Worm (Caenorhabditis elegans): ENCODE results near the gene C01G12.7.

C01G12.7 gene

DNA sequence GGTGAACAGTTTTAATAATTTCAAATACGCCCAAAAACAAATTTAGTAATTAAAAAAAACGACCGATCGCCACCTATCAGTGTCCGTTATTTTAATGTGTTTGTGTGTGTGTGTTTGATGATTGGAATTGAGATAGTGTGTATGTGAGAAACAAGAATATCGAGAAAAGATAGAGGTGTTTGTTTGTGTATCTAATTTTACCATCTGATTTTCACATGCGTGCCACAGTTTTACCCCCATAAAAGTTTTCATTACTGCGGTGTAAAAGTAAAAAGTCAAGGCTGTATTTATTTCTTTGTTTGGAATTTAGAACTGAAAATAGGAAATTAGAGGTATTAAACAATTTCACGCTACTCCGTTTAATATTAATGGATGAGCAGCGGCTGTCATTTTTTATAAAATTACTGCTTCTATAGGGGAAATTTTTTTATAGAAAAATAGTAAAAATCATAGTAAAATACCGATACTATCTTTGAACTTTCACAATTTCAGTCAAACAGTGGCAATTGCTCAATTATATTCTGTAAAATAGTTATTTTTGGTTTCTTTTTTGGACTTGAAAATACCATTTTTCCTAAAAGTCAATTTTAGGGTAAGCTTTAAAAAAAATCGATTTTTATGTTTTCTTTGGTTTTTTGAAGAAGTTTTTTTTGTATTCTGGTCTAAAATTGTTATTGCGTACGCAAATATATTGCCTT is 8.4 kb upstream of the C01G12.7 start:
- TF ChIP-seq rnt-1 (tag; optimal IDR thresholded peaks at IDR 0.05) (no peak), elt-2 (tag; optimal IDR thresholded peaks at IDR 0.05) (peak; percentile 25)

DNA sequence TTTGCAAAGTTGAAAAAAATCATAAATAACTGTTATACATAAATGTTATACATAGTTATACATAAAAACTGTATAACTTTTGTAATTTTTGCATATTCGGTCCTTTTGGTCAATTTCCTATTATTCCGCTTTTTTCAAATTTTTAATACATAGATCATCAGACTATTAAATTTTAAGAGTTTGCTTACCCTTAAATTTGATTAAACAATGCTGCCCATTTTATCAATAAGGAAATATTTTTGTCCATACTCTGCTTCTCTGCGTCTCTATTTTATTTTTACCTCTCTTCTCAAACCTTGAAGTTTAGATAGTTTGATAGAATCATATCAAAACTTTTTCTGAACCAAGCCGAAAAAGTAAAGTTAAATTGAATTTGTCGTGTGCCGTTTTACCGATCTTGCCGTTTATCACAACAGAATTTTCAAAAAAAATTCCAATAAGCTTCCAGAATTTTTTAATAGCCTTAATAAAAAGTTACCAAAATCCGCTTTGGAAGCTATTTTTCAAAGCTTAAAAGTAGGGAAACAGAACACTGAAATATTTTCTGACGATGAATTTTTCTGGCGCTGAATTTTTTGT is 7.7 kb upstream of the C01G12.7 start:
- TF ChIP-seq dve-1 (tag; optimal IDR thresholded peaks at IDR 0.05) = no peak
- TF ChIP-seq ceh-24 (tag; optimal IDR thresholded peaks at IDR 0.05) = no peak
- no peak for TF ChIP-seq ceh-18 (tag; optimal IDR thresholded peaks at IDR 0.05)
- TF ChIP-seq pat-9 (tag; optimal IDR thresholded peaks at IDR 0.05) = no peak

DNA sequence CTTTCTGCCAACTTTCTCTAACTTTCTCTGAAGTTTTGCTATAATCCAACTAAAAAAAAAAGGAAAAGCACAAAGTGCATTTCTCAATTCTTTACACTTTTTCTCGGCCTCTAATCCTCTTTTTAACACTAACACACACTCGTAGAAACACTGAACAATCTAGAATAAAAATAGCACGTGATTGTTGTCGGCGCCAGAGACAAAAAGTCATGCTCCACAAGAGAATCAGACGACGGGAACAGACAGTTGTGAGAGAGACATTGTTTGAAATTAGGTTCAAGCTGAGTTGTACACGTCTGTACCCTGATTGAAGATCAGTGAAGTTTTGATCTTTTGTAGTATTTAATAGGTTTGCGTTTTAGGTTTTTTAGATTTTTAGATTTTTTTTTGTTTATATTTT is 6.7 kb upstream of the C01G12.7 start:
- peak; percentile 25 for TF ChIP-seq rnt-1 (tag; optimal IDR thresholded peaks at IDR 0.05)
- no peak for TF ChIP-seq elt-4 (tag; optimal IDR thresholded peaks at IDR 0.05)
- TF ChIP-seq tbx-7 (tag; optimal IDR thresholded peaks at IDR 0.05) = no peak
- TF ChIP-seq fax-1 (tag; optimal IDR thresholded peaks at IDR 0.05) = no peak
- TF ChIP-seq hlh-30 (tag; optimal IDR thresholded peaks at IDR 0.05; ENCODE audit: insufficient read depth) = peak; percentile 61
- peak; percentile 24 for TF ChIP-seq ceh-18 (tag; optimal IDR thresholded peaks at IDR 0.05)

DNA sequence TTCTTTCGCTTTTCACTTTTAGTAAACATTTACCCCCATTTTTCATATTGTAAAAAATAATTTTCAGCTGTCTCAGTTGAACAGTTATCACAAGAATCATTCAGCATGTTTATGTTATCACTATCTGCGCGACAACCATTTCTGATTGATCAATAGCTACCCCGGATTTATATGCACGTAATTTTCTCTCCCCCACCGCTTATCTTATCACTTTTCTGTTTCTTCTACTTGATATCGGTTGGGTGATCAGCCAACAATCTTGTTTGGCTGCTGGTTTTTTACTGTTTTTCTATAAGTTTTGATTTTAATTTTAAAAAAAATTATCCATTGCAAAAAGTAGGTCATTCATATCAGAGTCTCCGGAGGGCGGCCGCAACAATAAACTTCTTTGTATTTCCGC is 6.1 kb upstream of the C01G12.7 start:
- no peak for TF ChIP-seq ceh-48 (tag; optimal IDR thresholded peaks at IDR 0.05)

DNA sequence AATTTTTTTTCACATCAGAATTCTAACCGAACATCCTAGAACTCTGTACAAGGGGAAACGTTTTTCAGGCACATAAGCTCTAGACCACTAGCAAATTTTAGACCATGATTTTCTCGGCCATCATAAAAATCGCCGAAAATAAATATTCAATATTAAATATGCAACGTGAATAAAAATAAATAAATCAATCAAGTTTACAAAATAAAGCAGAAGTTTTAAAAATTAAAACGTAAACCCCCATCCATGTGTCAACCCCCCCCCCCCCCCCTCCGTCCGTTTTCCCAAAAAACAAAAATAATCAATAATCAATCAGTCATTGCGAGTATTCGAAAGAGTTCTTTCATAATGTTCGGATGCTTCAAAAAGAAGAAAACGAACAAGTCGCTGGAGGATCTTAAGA is 1.6 kb upstream of the C01G12.7 start, which contains the start of gene catp-4:
catp-4 (plus strand) TSS at position 301 of the 400 bp plus-strand sequence.
- TF ChIP-seq tbx-2 (tag; optimal IDR thresholded peaks at IDR 0.05) (no peak), npax-4 (tag; optimal IDR thresholded peaks at IDR 0.05) (no peak), lin-11 (tag; optimal IDR thresholded peaks at IDR 0.05) (no peak), pha-2 (tag; optimal IDR thresholded peaks at IDR 0.05) (no peak), tbx-7 (tag; optimal IDR thresholded peaks at IDR 0.05) (no peak), ttx-3 (tag; optimal IDR thresholded peaks at IDR 0.05) (no peak), ceh-6 (GFP tag; optimal IDR thresholded peaks at IDR 0.05) (no peak), nhr-11 (tag; optimal IDR thresholded peaks at IDR 0.05) (no peak)

DNA sequence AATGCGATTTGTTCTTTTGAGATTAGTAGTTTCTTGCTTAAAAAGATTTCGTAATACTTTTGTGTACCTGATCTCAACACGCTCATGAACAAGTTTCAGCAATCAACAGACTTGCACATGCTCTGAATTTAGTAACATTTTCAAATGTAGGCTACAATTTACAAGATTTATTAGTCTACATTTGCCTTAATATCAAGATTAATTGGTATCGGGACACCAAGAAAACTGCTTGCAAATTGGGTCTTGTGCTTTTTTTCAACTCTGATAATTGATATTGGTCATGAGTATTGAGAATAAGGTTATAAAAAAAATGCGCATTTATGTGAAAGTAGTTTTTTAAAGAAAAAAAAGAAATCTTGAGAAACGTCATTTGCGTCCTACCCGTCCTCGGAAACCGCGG is 936 bp upstream of the C01G12.7 start:
- TF ChIP-seq pat-9 (tag; optimal IDR thresholded peaks at IDR 0.05) = no peak

DNA sequence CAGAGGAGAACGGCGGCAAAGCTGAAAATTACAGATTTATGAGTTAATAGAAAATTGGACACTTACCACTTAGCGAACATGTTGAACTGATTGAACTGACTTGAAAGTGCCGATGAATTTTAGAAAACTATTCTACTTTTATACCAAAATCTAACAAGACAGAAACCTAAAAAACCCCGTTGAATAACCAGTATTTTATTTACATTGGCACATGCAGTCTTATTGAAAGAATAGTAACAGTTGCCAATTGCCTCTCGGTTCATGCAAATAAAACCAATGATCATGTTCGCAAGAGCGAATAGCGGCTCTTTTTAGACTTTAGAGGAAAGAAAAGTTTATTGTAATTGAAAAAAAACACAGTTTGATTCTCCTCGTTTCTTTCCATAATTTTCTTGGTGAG is 3.5 kb downstream of the C01G12.7 start, which contains the start of gene nspb-10:
nspb-10 (minus strand) TSS at position 101 of the 400 bp plus-strand sequence.
- no peak for TF ChIP-seq C08G9.2 (tag; optimal IDR thresholded peaks at IDR 0.05)
- no peak for TF ChIP-seq K02D7.2 (tag; optimal IDR thresholded peaks at IDR 0.05)
- no peak for TF ChIP-seq sox-4 (tag; optimal IDR thresholded peaks at IDR 0.05)

DNA sequence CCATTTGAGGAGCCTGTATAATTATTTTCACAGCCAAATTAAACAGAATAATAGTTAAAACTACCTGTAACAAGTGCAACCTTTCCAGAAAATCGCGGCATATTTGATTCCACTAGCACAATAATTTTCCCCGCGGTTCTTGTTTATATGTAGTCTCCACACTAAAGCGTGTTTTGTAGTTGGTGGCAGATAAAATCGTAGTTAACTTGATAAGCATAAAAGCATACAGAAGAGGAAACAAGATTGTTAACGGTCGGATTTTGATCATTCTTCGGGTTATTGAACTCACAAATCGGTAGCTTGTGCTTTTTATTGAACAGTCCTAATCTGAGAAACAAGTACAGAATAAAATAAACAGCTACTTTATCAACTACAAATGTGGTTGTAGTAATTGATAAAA is 4.3 kb downstream of the C01G12.7 start, which contains the start of gene C01G12.5:
C01G12.5 (minus strand) TSS at position 101 of the 400 bp plus-strand sequence.
- TF ChIP-seq ttx-3 (tag; optimal IDR thresholded peaks at IDR 0.05) = no peak

DNA sequence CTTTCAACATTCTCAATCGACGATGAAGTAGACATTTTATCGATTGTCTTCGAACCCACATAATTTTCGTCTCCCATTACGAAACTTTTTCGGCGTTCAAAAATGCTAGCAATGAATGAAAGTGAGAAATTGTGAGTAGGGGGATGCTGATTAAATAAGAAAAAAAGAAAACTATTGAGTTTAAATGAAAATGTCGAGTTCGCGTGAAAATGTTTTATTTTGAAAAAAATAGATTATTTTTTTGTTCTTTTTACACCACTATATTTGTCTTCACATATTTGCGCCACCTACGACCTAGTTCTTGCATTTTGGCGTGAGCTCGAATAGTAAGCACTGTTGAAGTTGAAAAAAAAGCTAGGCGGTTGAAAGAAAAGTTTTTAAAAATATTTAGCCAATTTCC is 9.5 kb downstream of the C01G12.7 start, which contains the start of gene C01G12.3:
C01G12.3 (minus strand) TSS at position 101 of the 400 bp plus-strand sequence.
- TF ChIP-seq ahr-1 (tag; optimal IDR thresholded peaks at IDR 0.05) = no peak
- no peak for TF ChIP-seq hlh-8 (tag; optimal IDR thresholded peaks at IDR 0.05)
- no peak for TF ChIP-seq ceh-2 (tag; optimal IDR thresholded peaks at IDR 0.05)
- TF ChIP-seq zip-5 (tag; optimal IDR thresholded peaks at IDR 0.05) = no peak
- no peak for TF ChIP-seq odd-2 (tag; optimal IDR thresholded peaks at IDR 0.05)
- no peak for TF ChIP-seq dve-1 (tag; optimal IDR thresholded peaks at IDR 0.05)
- TF ChIP-seq sox-2 (GFP tag; IDR thresholded peaks at IDR 0.05) = no peak
- TF ChIP-seq ttx-3 (tag; optimal IDR thresholded peaks at IDR 0.05) = no peak
- no peak for TF ChIP-seq tbx-2 (tag; optimal IDR thresholded peaks at IDR 0.05)
- TF ChIP-seq ceh-14 (tag; optimal IDR thresholded peaks at IDR 0.05) = no peak
